Worm (Caenorhabditis elegans): ENCODE results near the gene fbxa-2.

- no peak for TF ChIP-seq nhr-12 (tag; optimal IDR thresholded peaks at IDR 0.05)
- no peak for TF ChIP-seq pha-4 (tag; optimal IDR thresholded peaks at IDR 0.05)
Measured at ce11 chrV:16266514-16266913, 2.9 kb downstream of the fbxa-2 start, which contains the start of gene T13F3.4.

Measured in whole organism, mixed stage, embryonic.